Worm (Caenorhabditis elegans): Measurements from ENCODE around the gene C37H5.5.

C37H5.5 gene

ce11 chrV:4857561-4857960, 30.4 kb downstream of the C37H5.5 start:
- TF ChIP-seq K02D7.2 (tag; optimal IDR thresholded peaks at IDR 0.05) (no peak), madf-2 (tag; optimal IDR thresholded peaks at IDR 0.05) (no peak), ceh-45 (GFP tag; IDR thresholded peaks at IDR 0.05) (no peak), ceh-24 (tag; optimal IDR thresholded peaks at IDR 0.05) (no peak), ceh-19 (GFP tag; optimal IDR thresholded peaks at IDR 0.05) (no peak), ceh-6 (GFP tag; optimal IDR thresholded peaks at IDR 0.05) (no peak), ceh-18 (tag; optimal IDR thresholded peaks at IDR 0.05) (no peak), pqm-1 (tag; optimal IDR thresholded peaks at IDR 0.05) (no peak), pha-2 (tag; optimal IDR thresholded peaks at IDR 0.05) (no peak)

ce11 chrV:4860525-4860924, 33.4 kb downstream of the C37H5.5 start:
- TF ChIP-seq ceh-31 (tag; optimal IDR thresholded peaks at IDR 0.05), result peak; percentile 34
- TF ChIP-seq unc-55 (GFP tag; optimal IDR thresholded peaks at IDR 0.05), result peak; percentile 39
- TF ChIP-seq lin-11 (tag; optimal IDR thresholded peaks at IDR 0.05), result no peak
- TF ChIP-seq hlh-8 (tag; optimal IDR thresholded peaks at IDR 0.05), result no peak
- peak; percentile 21 for TF ChIP-seq tbx-2 (tag; optimal IDR thresholded peaks at IDR 0.05)
- TF ChIP-seq pqm-1 (tag; optimal IDR thresholded peaks at IDR 0.05), result no peak
- peak; percentile 12 for TF ChIP-seq ref-2 (tag; optimal IDR thresholded peaks at IDR 0.05)
- no peak for TF ChIP-seq C08G9.2 (tag; optimal IDR thresholded peaks at IDR 0.05)
- TF ChIP-seq pros-1 (tag; optimal IDR thresholded peaks at IDR 0.05), result no peak
- TF ChIP-seq ceh-22 (tag; optimal IDR thresholded peaks at IDR 0.05), result no peak
- TF ChIP-seq dmd-4 (tag; optimal IDR thresholded peaks at IDR 0.05; ENCODE audit: borderline replicate concordance), result no peak
- TF ChIP-seq ceh-18 (tag; optimal IDR thresholded peaks at IDR 0.05), result peak; percentile 25
- TF ChIP-seq unc-42 (tag; optimal IDR thresholded peaks at IDR 0.05), result peak; percentile 37
- TF ChIP-seq nhr-11 (tag; optimal IDR thresholded peaks at IDR 0.05), result no peak
- no peak for TF ChIP-seq ceh-30 (tag; optimal IDR thresholded peaks at IDR 0.05)
- TF ChIP-seq hlh-6 (tag; optimal IDR thresholded peaks at IDR 0.05), result peak; percentile 28
- peak; percentile 43 for TF ChIP-seq nfya-1 (tag; optimal IDR thresholded peaks at IDR 0.05)

- no peak for TF ChIP-seq nhr-232 (tag; optimal IDR thresholded peaks at IDR 0.05)
- peak; percentile 16 for TF ChIP-seq unc-55 (GFP tag; optimal IDR thresholded peaks at IDR 0.05)
Observed at ce11 chrV:4862737-4863136, 35.6 kb downstream of the C37H5.5 start, which contains the start of gene C37H5.13. C37H5.13 (minus strand) TSS chrV:4862965.

- no peak for TF ChIP-seq fax-1 (tag; optimal IDR thresholded peaks at IDR 0.05)
- TF ChIP-seq sox-4 (tag; optimal IDR thresholded peaks at IDR 0.05), result no peak
- TF ChIP-seq pag-3 (tag; optimal IDR thresholded peaks at IDR 0.05; ENCODE audit: borderline replicate concordance), result no peak
- TF ChIP-seq ceh-9 (tag; optimal IDR thresholded peaks at IDR 0.05), result no peak
- TF ChIP-seq F13H6.1 (tag; optimal IDR thresholded peaks at IDR 0.05), result no peak
- no peak for TF ChIP-seq sox-2 (GFP tag; IDR thresholded peaks at IDR 0.05)
- TF ChIP-seq ceh-31 (tag; optimal IDR thresholded peaks at IDR 0.05), result no peak
- no peak for TF ChIP-seq ref-2 (tag; optimal IDR thresholded peaks at IDR 0.05)
- no peak for TF ChIP-seq dve-1 (tag; optimal IDR thresholded peaks at IDR 0.05)
Observed at ce11 chrV:4864330-4864729, 37.2 kb downstream of the C37H5.5 start.

- TF ChIP-seq syd-9 (tag; optimal IDR thresholded peaks at IDR 0.05), result no peak
- TF ChIP-seq pha-4 (tag; optimal IDR thresholded peaks at IDR 0.05), result no peak
- TF ChIP-seq ceh-22 (tag; optimal IDR thresholded peaks at IDR 0.05), result no peak
- TF ChIP-seq pros-1 (tag; optimal IDR thresholded peaks at IDR 0.05), result no peak
- TF ChIP-seq ceh-45 (GFP tag; IDR thresholded peaks at IDR 0.05), result no peak
- no peak for TF ChIP-seq unc-55 (GFP tag; optimal IDR thresholded peaks at IDR 0.05)
- no peak for TF ChIP-seq C38D4.7 (GFP tag; optimal IDR thresholded peaks at IDR 0.05)
- no peak for TF ChIP-seq nhr-11 (tag; optimal IDR thresholded peaks at IDR 0.05)
- TF ChIP-seq sdc-2 (tag; optimal IDR thresholded peaks at IDR 0.05), result no peak
- no peak for TF ChIP-seq ceh-2 (tag; optimal IDR thresholded peaks at IDR 0.05)
- no peak for TF ChIP-seq K09A11.1 (tag; optimal IDR thresholded peaks at IDR 0.05; ENCODE audit: insufficient read depth)
Observed at ce11 chrV:4865364-4865763, 38.2 kb downstream of the C37H5.5 start, which contains the start of gene srd-32. srd-32 (plus strand) TSS chrV:4865664.

All from whole organism, late embryonic.